Worm (Caenorhabditis elegans) whole organism, L4/young adult: ENCODE data around the gene btb-8.

Source experiments
- dao-5 ChIP-seq: sonication (generic microtip); optimal IDR thresholded peaks from 2 replicates; lab custom pipeline; 2016; ENCODE audit warnings: missing genotype, missing genetic modification characterization, moderate library complexity, missing compliant biosample characterization
- him-1 ChIP-seq: sonication (generic microtip); optimal IDR thresholded peaks from 2 replicates; lab custom pipeline; 2016; ENCODE audit warnings: missing genotype, missing genetic modification reagents, missing genetic modification characterization, missing compliant biosample characterization

DNA sequence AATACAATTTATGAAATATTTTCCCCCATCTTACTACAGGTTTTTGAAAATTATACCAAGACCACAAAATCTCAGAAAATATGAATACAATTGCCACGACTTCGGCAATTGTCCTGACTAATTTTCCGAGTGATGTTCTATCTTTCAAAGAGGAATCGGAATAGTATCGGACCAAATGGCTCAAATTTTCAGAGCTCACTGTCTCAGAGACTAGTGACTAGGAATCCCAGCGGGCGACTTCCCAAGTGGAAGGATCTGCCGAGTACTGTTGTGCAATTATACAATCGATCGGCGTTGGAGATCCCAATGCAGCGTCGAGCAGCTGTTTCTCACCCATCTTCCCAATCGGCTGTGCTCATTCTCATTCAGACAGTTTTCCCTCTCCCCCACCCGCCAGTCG is 3.2 kb downstream of the btb-8 start, which contains the start of gene F45C12.17:
- TF ChIP-seq him-1 (no peak), dao-5 (tag; lab: Kevin White, UChicago) (no peak)
